Worm (Caenorhabditis elegans) whole organism, L1 larva: ENCODE data around the gene rml-3.

ENCODE experiments used
- aha-1 ChIP-seq: fragments of 150-350 bp; optimal IDR thresholded peaks from 2 replicates; lab custom pipeline; 2014; ENCODE audit warnings: missing biosample characterization, missing genetic modification characterization
- blmp-1 ChIP-seq: fragments of 150-350 bp; optimal IDR thresholded peaks from 2 replicates; lab custom pipeline; 2014; ENCODE audit warnings: missing biosample characterization, missing genetic modification characterization
- ceh-90 ChIP-seq: sonication (generic microtip); optimal IDR thresholded peaks from 2 replicates; lab custom pipeline; 2016; ENCODE audit warnings: missing genetic modification characterization, missing compliant biosample characterization
- efl-1 ChIP-seq, 4 experiments: fragments of 150-350 bp; optimal IDR thresholded peaks in 3 of 4; peaks in 1 of 4; 1 replicate in 1 of 4; 2 replicates in 3 of 4; lab custom pipeline; 2014; ENCODE audit warnings: missing biosample characterization in 2 of 4, missing genetic modification characterization in 2 of 4, missing genetic modification reagents in 2 of 4
- elt-3 ChIP-seq, 6 experiments: fragments of 150-350 bp in 1 of 6; sonication (generic microtip); optimal IDR thresholded peaks; 2 replicates each; lab custom pipeline; 2017 to 2018; ENCODE audit warnings: missing biosample characterization in 6 of 6, missing genetic modification characterization in 6 of 6, inconsistent platforms in 1 of 6
- lin-15B ChIP-seq: fragments of 150-350 bp; sonication (generic microtip); optimal IDR thresholded peaks from 3 replicates; lab custom pipeline; 2014; ENCODE audit warnings: missing biosample characterization, missing genetic modification characterization
- lin-39 ChIP-seq: fragments of 150-350 bp; optimal IDR thresholded peaks from 2 replicates; lab custom pipeline; 2014; ENCODE audit warnings: missing biosample characterization, missing genetic modification reagents, missing genetic modification characterization
- unc-62 ChIP-seq: fragments of 150-350 bp; optimal IDR thresholded peaks from 2 replicates; lab custom pipeline; 2014; ENCODE audit warnings: missing biosample characterization, missing genetic modification reagents, missing genetic modification characterization
- ztf-11 ChIP-seq, 2 experiments: sonication (generic microtip); optimal IDR thresholded peaks; 2 replicates each; lab custom pipeline; 2016 to 2017; ENCODE audit warnings: missing genetic modification characterization in 2 of 2, missing biosample characterization in 1 of 2, missing compliant biosample characterization in 1 of 2

DNA sequence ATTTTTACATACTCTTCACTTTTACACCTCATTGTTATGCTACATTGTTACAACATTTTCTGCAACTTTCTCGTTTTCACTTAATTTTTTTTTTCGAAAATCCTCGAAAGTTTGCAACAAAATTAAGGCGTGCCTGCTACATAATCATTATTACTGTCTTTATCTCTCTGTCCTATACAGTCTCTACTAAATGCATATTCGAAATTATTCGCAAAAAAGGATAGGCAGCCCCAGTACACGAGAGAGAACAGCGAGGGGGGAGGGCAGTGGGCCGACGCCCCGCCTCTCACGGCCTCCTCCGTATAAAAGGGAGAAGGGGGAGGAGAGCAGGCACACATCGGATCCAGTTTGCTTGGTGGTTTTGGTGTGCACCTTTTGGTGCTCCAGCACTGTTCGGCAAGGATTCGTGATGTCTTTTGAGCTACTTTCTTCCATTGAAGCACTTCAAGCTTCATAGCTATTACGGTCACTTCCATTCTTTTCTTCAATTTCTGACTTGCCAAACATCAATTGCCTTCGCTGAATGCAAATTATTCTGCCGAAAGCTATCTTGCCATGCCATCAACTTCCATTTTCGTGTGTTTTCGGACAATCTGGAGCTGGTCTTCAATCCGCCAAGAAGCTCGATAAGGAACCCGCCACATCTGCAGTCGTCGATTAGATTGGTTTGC is 13.2 kb upstream of the rml-3 start:
- TF ChIP-seq ztf-11 (tag; optimal IDR thresholded peaks at IDR 0.05; lab: Kevin White, UChicago) = peak in 1 of 2 experiments; percentile 43
- TF ChIP-seq ceh-90 = no peak
- TF ChIP-seq lin-15B (tag; lab: Kevin White, UChicago) = no peak
- TF ChIP-seq elt-3 (tag; optimal IDR thresholded peaks at IDR 0.05; lab: Kevin White, UChicago) = peak in 1 of 6 experiments; percentile 16
- peak; percentile 21 to 23 for TF ChIP-seq efl-1 (optimal IDR thresholded peaks at IDR 0.05; lab: Kevin White, UChicago)
- TF ChIP-seq efl-1 (GFP tag; optimal IDR thresholded peaks at IDR 0.05 in 1 of 2; lab: Kevin White, UChicago) = no peak
- no peak for TF ChIP-seq lin-39
- no peak for TF ChIP-seq unc-62
- no peak for TF ChIP-seq blmp-1 (tag; lab: Kevin White, UChicago)
- no peak for TF ChIP-seq aha-1 (tag; lab: Kevin White, UChicago)
